Worm (Caenorhabditis elegans) whole organism, L3 larva: ENCODE data around the gene T26H8.4.

Experiments used
- daf-12 ChIP-seq: fragments of 150-350 bp; optimal IDR thresholded peaks from 2 replicates; lab custom pipeline; 2014; ENCODE audit warnings: missing biosample characterization, missing genetic modification reagents, missing genetic modification characterization
- egl-27 ChIP-seq: sonication (generic microtip); optimal IDR thresholded peaks from 4 replicates; lab custom pipeline; 2017; ENCODE audit warnings: missing biosample characterization, missing genetic modification reagents, missing genetic modification characterization
- mdl-1 ChIP-seq: fragments of 150-350 bp; optimal IDR thresholded peaks from 2 replicates; lab custom pipeline; 2014; ENCODE audit warnings: missing biosample characterization, missing genetic modification characterization
- nhr-12 ChIP-seq: fragments of 150-350 bp; optimal IDR thresholded peaks from 2 replicates; lab custom pipeline; 2014; ENCODE audit warnings: missing biosample characterization, missing genetic modification characterization
- nhr-76 ChIP-seq: fragments of 150-350 bp; sonication (generic microtip); optimal IDR thresholded peaks from 5 replicates; lab custom pipeline; 2014; ENCODE audit warnings: missing biosample characterization, missing genetic modification characterization
- snpc-4 ChIP-seq: fragments of 150-350 bp; optimal IDR thresholded peaks from 2 replicates; lab custom pipeline; 2014; ENCODE audit warnings: missing biosample characterization, missing genetic modification characterization
- ztf-11 ChIP-seq: fragments of 150-350 bp; optimal IDR thresholded peaks from 2 replicates; lab custom pipeline; 2014; ENCODE audit warnings: missing biosample characterization, missing genetic modification characterization

- TF ChIP-seq snpc-4, result no peak
- no peak for TF ChIP-seq nhr-76
- no peak for TF ChIP-seq mdl-1 (tag; lab: Kevin White, UChicago)
- TF ChIP-seq nhr-12, result no peak
- no peak for TF ChIP-seq daf-12 (tag; lab: Kevin White, UChicago)
- TF ChIP-seq ztf-11 (tag; lab: Kevin White, UChicago), result no peak
- no peak for TF ChIP-seq egl-27 (tag; lab: Kevin White, UChicago)
Observed at ce11 chrV:15272263-15272662, 34.4 kb downstream of the T26H8.4 start, which contains the start of gene T10H4.4.
